Worm (Caenorhabditis elegans): ENCODE measurements around the gene C17H12.8.

Gene C17H12.8

ce11 chrIV:6792380-6793309, 25.9 kb upstream of the C17H12.8 start (continued):
- TF ChIP-seq mxl-1 (tag; optimal IDR thresholded peaks at IDR 0.05) (no peak), B0336.3 (GFP tag; IDR thresholded peaks at IDR 0.05) (0 out of 2 replicates have a peak, but pooled peaks have one; percentile 12), K11D2.4 (GFP tag; IDR thresholded peaks at IDR 0.05) (no peak), madf-3 (GFP tag; IDR thresholded peaks at IDR 0.05) (peak; percentile 37; the same call in 1 of the 2 replicates), mcd-1 (GFP tag; IDR thresholded peaks at IDR 0.05) (peak; percentile 24; the same call in 1 of the 2 replicates), snpc-4 (GFP tag; optimal IDR thresholded peaks at IDR 0.05) (peak; percentile 84), snpc-4 (tag; optimal IDR thresholded peaks at IDR 0.05) (peak; percentile 88 to 96 (median 94)), nfyb-1 (GFP tag; IDR thresholded peaks at IDR 0.05) (peak; percentile 58)

- no peak for TF ChIP-seq B0019.2 (GFP tag; conservative IDR thresholded peaks at IDR 0.05)
- TF ChIP-seq madf-8 (GFP tag; conservative IDR thresholded peaks at IDR 0.05) = 0 out of 2 replicates have a peak, but pooled peaks have one; percentile 11
- no peak for TF ChIP-seq mxl-1 (tag; optimal IDR thresholded peaks at IDR 0.05)
- peak; percentile 88; the same call in 1 of the 2 replicates for TF ChIP-seq ceh-58 (GFP tag; IDR thresholded peaks at IDR 0.05)
- peak; percentile 20 for TF ChIP-seq lsl-1 (GFP tag; optimal IDR thresholded peaks at IDR 0.05)
- no peak for TF ChIP-seq ets-4 (GFP tag; optimal IDR thresholded peaks at IDR 0.05)
- TF ChIP-seq ztf-25 (GFP tag; IDR thresholded peaks at IDR 0.05) = no peak
- no peak for TF ChIP-seq snpc-4 (GFP tag; optimal IDR thresholded peaks at IDR 0.05)
- TF ChIP-seq snpc-4 (tag; optimal IDR thresholded peaks at IDR 0.05) = peak in 1 of 4 experiments; percentile 40
- no peak for TF ChIP-seq pha-4 (tag; optimal IDR thresholded peaks at IDR 0.05)
- TF ChIP-seq tbp1 (GFP tag; optimal IDR thresholded peaks at IDR 0.05) = no peak
- peak; percentile 35 for TF ChIP-seq ztf-18 (tag; optimal IDR thresholded peaks at IDR 0.05)
- peak; percentile 98 for TF ChIP-seq attf-6 (GFP tag; IDR thresholded peaks at IDR 0.05)
- peak; percentile 18 for TF ChIP-seq lin-54 (GFP tag; optimal IDR thresholded peaks at IDR 0.05)
Measured at ce11 chrIV:6793310-6793966, 25.1 kb upstream of the C17H12.8 start.

ce11 chrIV:6795529-6795928, 23.0 kb upstream of the C17H12.8 start, which contains the start of the genes C17H12.3 and C17H12.12:
C17H12.3 (minus strand) TSS chrIV:6795629.
C17H12.12 (plus strand) TSS chrIV:6795924.
- TF ChIP-seq unc-130 (GFP tag; optimal IDR thresholded peaks at IDR 0.05) = no peak
- TF ChIP-seq C06A6.2 (GFP tag; conservative IDR thresholded peaks at IDR 0.05) = no peak
- no peak for TF ChIP-seq die-1 (tag; optimal IDR thresholded peaks at IDR 0.05)
- no peak for TF ChIP-seq snpc-4 (GFP tag; optimal IDR thresholded peaks at IDR 0.05)
- TF ChIP-seq snpc-4 (tag; optimal IDR thresholded peaks at IDR 0.05) = no peak

ce11 chrIV:6802132-6802531, 16.4 kb upstream of the C17H12.8 start, which contains the start of the genes cest-4 and C17H12.11:
cest-4 (minus strand) TSS chrIV:6802337.
C17H12.11 (plus strand) TSS chrIV:6802387.
- TF ChIP-seq nhr-80 (tag; optimal IDR thresholded peaks at IDR 0.05) = peak; percentile 80
- TF ChIP-seq unc-62 (GFP tag; optimal IDR thresholded peaks at IDR 0.05) = peak; percentile 25
- TF ChIP-seq lin-26 (GFP tag; IDR thresholded peaks at IDR 0.05) = no peak

ce11 chrIV:6803294-6803693, 15.2 kb upstream of the C17H12.8 start:
- TF ChIP-seq athp-1 (tag; optimal IDR thresholded peaks at IDR 0.05) = no peak
- no peak for TF ChIP-seq mxl-1 (tag; optimal IDR thresholded peaks at IDR 0.05)
- no peak for TF ChIP-seq B0261.1 (tag; optimal IDR thresholded peaks at IDR 0.05)
- TF ChIP-seq Y67H2A.10 (GFP tag; conservative IDR thresholded peaks at IDR 0.05) = no peak
- no peak for TF ChIP-seq madf-3 (GFP tag; IDR thresholded peaks at IDR 0.05)
- TF ChIP-seq ccch-3 (GFP tag; optimal IDR thresholded peaks at IDR 0.05) = no peak

Measured in whole organism, young adult.